Worm (Caenorhabditis elegans): ENCODE results near the gene nccd-1.

ce11 chrIV:16970390-16970789, 18.1 kb upstream of the nccd-1 start, which contains the start of gene rom-3:
- TF ChIP-seq elt-2 (tag; optimal IDR thresholded peaks at IDR 0.05) (no peak), fkh-10 (GFP tag; optimal IDR thresholded peaks at IDR 0.05) (no peak), lsy-2 (tag; optimal IDR thresholded peaks at IDR 0.05) (no peak), nhr-76 (tag; optimal IDR thresholded peaks at IDR 0.05) (no peak), egl-27 (tag; optimal IDR thresholded peaks at IDR 0.05) (no peak), skn-1 (tag; optimal IDR thresholded peaks at IDR 0.05) (no peak), pqm-1 (tag; optimal IDR thresholded peaks at IDR 0.05) (no peak), nhr-47 (tag; optimal IDR thresholded peaks at IDR 0.05) (no peak), unc-62 (GFP tag; optimal IDR thresholded peaks at IDR 0.05) (no peak), lin-39 (tag; optimal IDR thresholded peaks at IDR 0.05) (no peak), nhr-90 (tag; optimal IDR thresholded peaks at IDR 0.05; ENCODE audit: poor library complexity) (no peak), sup-37 (GFP tag; optimal IDR thresholded peaks at IDR 0.05) (no peak), elt-3 (tag; optimal IDR thresholded peaks at IDR 0.05) (no peak), pax-3 (tag; optimal IDR thresholded peaks at IDR 0.05) (no peak)

Measured in whole organism, L1 larva.